Fruit fly (Drosophila melanogaster): Measurements from ENCODE around the gene CanA-14F.

Gene CanA-14F

dm6 chrX:16547390-16547789, 39.6 kb downstream of the CanA-14F start, which contains the start of gene CG9902 (continued):
- peak; percentile 83 for TF ChIP-seq Bgb (GFP tag; IDR thresholded peaks at IDR 0.05; ENCODE audit: partially characterized antibody)
- peak; percentile 73 for TF ChIP-seq tna (GFP tag; IDR thresholded peaks at IDR 0.05; ENCODE audit: partially characterized antibody)
- peak; percentile 1 for TF ChIP-seq CG30020 (tag; optimal IDR thresholded peaks at IDR 0.05)
- peak; percentile 90 for TF ChIP-seq CG13287 (GFP tag; IDR thresholded peaks at IDR 0.05; ENCODE audit: partially characterized antibody)
- peak; percentile 73 for TF ChIP-seq vvl (GFP tag; IDR thresholded peaks at IDR 0.05)
- TF ChIP-seq CG12744 (GFP tag; optimal IDR thresholded peaks at IDR 0.05), result peak; percentile 2
- TF ChIP-seq CG17568 (GFP tag; optimal IDR thresholded peaks at IDR 0.05), result no peak
- peak; percentile 59; the same call in 1 of the 3 replicates for TF ChIP-seq mld (GFP tag; IDR thresholded peaks at IDR 0.05; ENCODE audit: partially characterized antibody)
- peak; percentile 8 for TF ChIP-seq NC2β (GFP tag; optimal IDR thresholded peaks at IDR 0.05)
- TF ChIP-seq CG6175 (GFP tag; IDR thresholded peaks at IDR 0.05), result no peak
- TF ChIP-seq crp (GFP tag; optimal IDR thresholded peaks at IDR 0.05), result peak in 1 of 2 experiments; percentile 81
- TF ChIP-seq CG2129 (GFP tag; IDR thresholded peaks at IDR 0.05; ENCODE audit: partially characterized antibody), result peak; percentile 40; the same call in 1 of the 2 replicates
- TF ChIP-seq twi (tag; optimal IDR thresholded peaks at IDR 0.05), result no peak
- TF ChIP-seq Dref (GFP tag; IDR thresholded peaks at IDR 0.05), result peak; percentile 97
- peak; percentile 27 for TF ChIP-seq her (GFP tag; optimal IDR thresholded peaks at IDR 0.05)
- no peak for TF ChIP-seq CG11504 (tag; optimal IDR thresholded peaks at IDR 0.05)
- TF ChIP-seq Sry-δ (GFP tag; optimal IDR thresholded peaks at IDR 0.05), result peak; percentile 82
- peak; percentile 75 for TF ChIP-seq CG14710 (tag; optimal IDR thresholded peaks at IDR 0.05)
- TF ChIP-seq Vsx1 (GFP tag; optimal IDR thresholded peaks at IDR 0.05), result no peak
- no peak for TF ChIP-seq CG15696 (tag; optimal IDR thresholded peaks at IDR 0.05)
- no peak for TF ChIP-seq sqz (GFP tag; optimal IDR thresholded peaks at IDR 0.05)
- no peak for TF ChIP-seq slp2 (GFP tag; optimal IDR thresholded peaks at IDR 0.05)
- TF ChIP-seq CG10321 (GFP tag; IDR thresholded peaks at IDR 0.05), result no peak
- TF ChIP-seq BEAF-32 (GFP tag; optimal IDR thresholded peaks at IDR 0.05), result peak; percentile 88
- TF ChIP-seq CG7963 (GFP tag; IDR thresholded peaks at IDR 0.05; ENCODE audit: partially characterized antibody), result peak; percentile 76
- no peak for TF ChIP-seq CG6813 (GFP tag; optimal IDR thresholded peaks at IDR 0.05)
- TF ChIP-seq CG7745 (tag; optimal IDR thresholded peaks at IDR 0.05), result no peak
- no peak for TF ChIP-seq fru (optimal IDR thresholded peaks at IDR 0.05)
- TF ChIP-seq dpn (GFP tag; optimal IDR thresholded peaks at IDR 0.05), result peak in 1 of 2 experiments; percentile 1
- peak; percentile 63; the same call in 2 of the 3 replicates for TF ChIP-seq Doc3 (GFP tag; IDR thresholded peaks at IDR 0.05; ENCODE audit: partially characterized antibody)
- no peak for TF ChIP-seq emc (GFP tag; optimal IDR thresholded peaks at IDR 0.05)
- peak; percentile 10 for TF ChIP-seq exex (tag; optimal IDR thresholded peaks at IDR 0.05)
- TF ChIP-seq NC2α (GFP tag; optimal IDR thresholded peaks at IDR 0.05), result no peak
- no peak for TF ChIP-seq ind (GFP tag; optimal IDR thresholded peaks at IDR 0.05)
- TF ChIP-seq chinmo (GFP tag; IDR thresholded peaks at IDR 0.05; ENCODE audit: partially characterized antibody), result peak; percentile 85; the same call in 3 of the 4 replicates
- no peak for TF ChIP-seq CG32767 (GFP tag; IDR thresholded peaks at IDR 0.05)
- TF ChIP-seq HmgD (GFP tag; optimal IDR thresholded peaks at IDR 0.05), result peak; percentile 86
- peak; percentile 45 for TF ChIP-seq CG17186 (GFP tag; optimal IDR thresholded peaks at IDR 0.05)
- TF ChIP-seq stc (GFP tag; IDR thresholded peaks at IDR 0.05), result no peak
- TF ChIP-seq CG13894 (tag; optimal IDR thresholded peaks at IDR 0.05), result peak; percentile 33
- peak; percentile 6 for TF ChIP-seq CG10543 (GFP tag; optimal IDR thresholded peaks at IDR 0.05)
- peak; percentile 39 for TF ChIP-seq dm (GFP tag; optimal IDR thresholded peaks at IDR 0.05)
- no peak for TF ChIP-seq salm (tag; optimal IDR thresholded peaks at IDR 0.05)
- TF ChIP-seq Lhr (GFP tag; optimal IDR thresholded peaks at IDR 0.05), result peak; percentile 83
- peak; percentile 98 for TF ChIP-seq CG2116 (GFP tag; optimal IDR thresholded peaks at IDR 0.05)
- peak; percentile 85 for TF ChIP-seq CG15514 (GFP tag; optimal IDR thresholded peaks at IDR 0.05)
- TF ChIP-seq CrebB (tag; optimal IDR thresholded peaks at IDR 0.05), result no peak
- no peak for TF ChIP-seq CG17612 (GFP tag; IDR thresholded peaks at IDR 0.05)
- peak; percentile 45 for TF ChIP-seq CG2712 (tag; optimal IDR thresholded peaks at IDR 0.05)
